Fruit fly (Drosophila melanogaster) whole organism, embryonic: ENCODE measurements around the gene CG14423.
A peak's percentile ranks its signal among the peaks of the same experiment; 100 is the strongest.

Experiments
- Abd-B ChIP-seq: fragments of 200-800 bp; sonication (Bioruptor generic); optimal IDR thresholded peaks from 2 replicates; lab custom pipeline; 2018; ENCODE audit warnings: missing biosample characterization, mild to moderate bottlenecking, missing genetic modification characterization, moderate library complexity
- Bdp1 ChIP-seq: fragments of 200-800 bp; sonication (Bioruptor generic); optimal IDR thresholded peaks from 3 replicates; lab custom pipeline; 2016; ENCODE audit warnings: missing biosample characterization, missing genetic modification characterization
- Blimp-1 ChIP-seq: fragments of 200-800 bp; sonication (Bioruptor generic); optimal IDR thresholded peaks from 3 replicates; lab custom pipeline; 2018; ENCODE audit warnings: missing biosample characterization, missing genetic modification characterization, mild to moderate bottlenecking, moderate library complexity, missing genetic modification reagents
- CG1024 ChIP-seq: fragments of 200-800 bp; sonication (Bioruptor generic); IDR thresholded peaks from 2 replicates; pipeline ENCODE4 v1.3.6; 2022; ENCODE audit warnings: missing biosample characterization, missing genetic modification characterization
- CG11696 ChIP-seq: fragments of 200-800 bp; sonication (Bioruptor generic); IDR thresholded peaks from 2 replicates; pipeline ENCODE4 v1.3.6; 2022; ENCODE audit warnings: missing biosample characterization, missing genetic modification characterization
- CG12236 ChIP-seq: fragments of 200-800 bp; sonication (Bioruptor generic); optimal IDR thresholded peaks from 2 replicates; lab custom pipeline; 2016; ENCODE audit warnings: missing biosample characterization, missing genetic modification characterization
- CG1233 ChIP-seq: fragments of 200-800 bp; sonication (Bioruptor generic); optimal IDR thresholded peaks from 4 replicates; lab custom pipeline; 2018; ENCODE audit warnings: missing biosample characterization, mild to moderate bottlenecking, missing genetic modification characterization
- CG14710 ChIP-seq: fragments of 200-800 bp; sonication (Bioruptor generic); optimal IDR thresholded peaks from 3 replicates; lab custom pipeline; 2019; ENCODE audit warnings: missing biosample characterization, mild to moderate bottlenecking, missing genetic modification characterization, moderate library complexity
- CG14965 ChIP-seq: fragments of 200-800 bp; sonication (Bioruptor generic); optimal IDR thresholded peaks from 2 replicates; lab custom pipeline; 2016; ENCODE audit warnings: missing biosample characterization, missing genetic modification characterization, borderline replicate concordance
- CG15269 ChIP-seq: fragments of 200-800 bp; sonication (Bioruptor generic); optimal IDR thresholded peaks from 2 replicates; lab custom pipeline; 2018; ENCODE audit warnings: missing biosample characterization, mild to moderate bottlenecking, missing genetic modification characterization, moderate library complexity
- CG1602 ChIP-seq: fragments of 200-800 bp; sonication (Bioruptor generic); optimal IDR thresholded peaks from 3 replicates; lab custom pipeline; 2016; ENCODE audit warnings: missing biosample characterization, missing genetic modification characterization
- CG31388 ChIP-seq: fragments of 200-800 bp; sonication (Bioruptor generic); optimal IDR thresholded peaks from 2 replicates; lab custom pipeline; 2016; ENCODE audit warnings: missing biosample characterization, missing genetic modification characterization
- CG3163 ChIP-seq: fragments of 200-800 bp; sonication (Bioruptor generic); optimal IDR thresholded peaks from 3 replicates; lab custom pipeline; 2016; ENCODE audit warnings: missing biosample characterization, missing genetic modification characterization
- CG34224 ChIP-seq: fragments of 200-800 bp; sonication (Bioruptor generic); IDR thresholded peaks from 3 replicates; pipeline ENCODE4 v1.3.6; 2022; ENCODE audit warnings: missing biosample characterization, missing genetic modification characterization; ENCODE audit not compliant: partially characterized antibody
- CG34376 ChIP-seq: fragments of 200-800 bp; sonication (Bioruptor generic); optimal IDR thresholded peaks from 2 replicates; lab custom pipeline; 2018; ENCODE audit warnings: missing biosample characterization, mild to moderate bottlenecking, missing genetic modification characterization
- CG3847 ChIP-seq: fragments of 200-800 bp; sonication (Bioruptor generic); IDR thresholded peaks from 2 replicates; pipeline ENCODE4 v1.3.6; 2022; ENCODE audit warnings: missing biosample characterization, missing genetic modification characterization
- CG4282 ChIP-seq: fragments of 200-800 bp; sonication (Bioruptor generic); optimal IDR thresholded peaks from 2 replicates; lab custom pipeline; 2016; ENCODE audit warnings: missing biosample characterization, missing genetic modification characterization
- CG4820 ChIP-seq: fragments of 200-800 bp; sonication (Bioruptor generic); optimal IDR thresholded peaks from 3 replicates; lab custom pipeline; 2016; ENCODE audit warnings: missing biosample characterization, missing genetic modification characterization
- CG6683 ChIP-seq: fragments of 200-800 bp; sonication (Bioruptor generic); optimal IDR thresholded peaks from 2 replicates; lab custom pipeline; 2017; ENCODE audit warnings: missing biosample characterization, mild to moderate bottlenecking, missing genetic modification characterization, missing genetic modification reagents
- CG6791 ChIP-seq: fragments of 200-800 bp; sonication (Bioruptor generic); IDR thresholded peaks from 3 replicates; pipeline ENCODE4 v1.3.6; 2022; ENCODE audit warnings: missing biosample characterization, missing genetic modification characterization; ENCODE audit not compliant: partially characterized antibody
- CG9797 ChIP-seq: fragments of 200-800 bp; sonication (Bioruptor generic); optimal IDR thresholded peaks from 3 replicates; lab custom pipeline; 2018; ENCODE audit warnings: missing biosample characterization, mild to moderate bottlenecking, missing genetic modification characterization
- Drgx ChIP-seq: fragments of 200-800 bp; sonication (Bioruptor generic); IDR thresholded peaks from 2 replicates; pipeline ENCODE4 v1.3.6; 2022; ENCODE audit warnings: missing biosample characterization, missing genetic modification characterization
- H15 ChIP-seq: fragments of 200-800 bp; sonication (Bioruptor generic); IDR thresholded peaks from 3 replicates; pipeline ENCODE4 v1.3.6; 2022; ENCODE audit warnings: missing biosample characterization, missing genetic modification characterization
- HLH3B ChIP-seq: fragments of 200-800 bp; sonication (Bioruptor generic); IDR thresholded peaks from 2 replicates; pipeline ENCODE4 v1.3.6; 2022; ENCODE audit warnings: missing biosample characterization, missing genetic modification characterization
- Hmx ChIP-seq: fragments of 200-800 bp; sonication (Bioruptor generic); optimal IDR thresholded peaks from 2 replicates; lab custom pipeline; 2016; ENCODE audit warnings: missing biosample characterization, missing genetic modification characterization
- NK7.1 ChIP-seq: fragments of 200-800 bp; sonication (Bioruptor generic); optimal IDR thresholded peaks from 3 replicates; lab custom pipeline; 2016; ENCODE audit warnings: missing biosample characterization, missing genetic modification characterization
- Rx ChIP-seq: fragments of 200-800 bp; sonication (Bioruptor generic); IDR thresholded peaks from 2 replicates; pipeline ENCODE4 v1.3.6; 2022; ENCODE audit warnings: missing biosample characterization, missing genetic modification characterization
- Six4 ChIP-seq: fragments of 200-800 bp; sonication (Bioruptor generic); optimal IDR thresholded peaks from 2 replicates; lab custom pipeline; 2016; ENCODE audit warnings: missing biosample characterization, missing genetic modification characterization
- Sry-δ ChIP-seq: fragments of 200-800 bp; sonication (Bioruptor generic); optimal IDR thresholded peaks from 2 replicates; lab custom pipeline; 2016; ENCODE audit warnings: missing biosample characterization, missing genetic modification characterization
- abd-A ChIP-seq: fragments of 200-800 bp; sonication (Bioruptor generic); optimal IDR thresholded peaks from 3 replicates; lab custom pipeline; 2019; ENCODE audit warnings: missing biosample characterization, mild to moderate bottlenecking, missing genetic modification characterization, moderate library complexity
- croc ChIP-seq: fragments of 200-800 bp; sonication (Bioruptor generic); conservative IDR thresholded peaks from 3 replicates; pipeline ENCODE4 v1.3.6; 2022; ENCODE audit warnings: missing biosample characterization, missing genetic modification characterization
- dmrt11E ChIP-seq: fragments of 200-800 bp; sonication (Bioruptor generic); optimal IDR thresholded peaks from 3 replicates; lab custom pipeline; 2018; ENCODE audit warnings: missing biosample characterization, mild to moderate bottlenecking, missing genetic modification characterization, moderate library complexity
- dpn ChIP-seq, 2 experiments: fragments of 200-800 bp; sonication (Bioruptor generic); optimal IDR thresholded peaks; 3 replicates each; lab custom pipeline; 2016; ENCODE audit warnings: missing biosample characterization in 2 of 2, missing genetic modification characterization in 2 of 2
- esg ChIP-seq: fragments of 200-800 bp; sonication (Bioruptor generic); conservative IDR thresholded peaks from 2 replicates; pipeline ENCODE4 v1.3.6; 2022; ENCODE audit warnings: missing biosample characterization, missing genetic modification characterization
- gem ChIP-seq: fragments of 200-800 bp; sonication (Bioruptor generic); optimal IDR thresholded peaks from 2 replicates; lab custom pipeline; 2019; ENCODE audit warnings: missing biosample characterization, mild to moderate bottlenecking, missing genetic modification characterization, moderate library complexity
- insv ChIP-seq, 2 experiments: fragments of 200-800 bp; sonication (Bioruptor generic); optimal IDR thresholded peaks; 3 replicates each; lab custom pipeline; 2016 to 2018; ENCODE audit warnings: missing biosample characterization in 2 of 2, missing genetic modification characterization in 2 of 2
- knrl ChIP-seq: fragments of 200-800 bp; sonication (Bioruptor generic); IDR thresholded peaks from 3 replicates; pipeline ENCODE4 v1.3.6; 2022; ENCODE audit warnings: missing biosample characterization, missing genetic modification characterization; ENCODE audit not compliant: partially characterized antibody
- mld ChIP-seq: fragments of 200-800 bp; sonication (Bioruptor generic); IDR thresholded peaks from 3 replicates; pipeline ENCODE4 v1.3.6; 2022; ENCODE audit warnings: missing biosample characterization, missing genetic modification characterization; ENCODE audit not compliant: partially characterized antibody
- p53 ChIP-seq: fragments of 200-800 bp; sonication (Bioruptor generic); optimal IDR thresholded peaks from 2 replicates; lab custom pipeline; 2016; ENCODE audit warnings: missing biosample characterization, missing genetic modification characterization
- phol ChIP-seq: fragments of 200-800 bp; sonication (Bioruptor generic); optimal IDR thresholded peaks from 3 replicates; lab custom pipeline; 2018; ENCODE audit warnings: missing biosample characterization, mild to moderate bottlenecking, missing genetic modification characterization, moderate library complexity
- prd ChIP-seq, 3 experiments: fragments of >200 bp in 2 of 3; fragments of 200-800 bp in 1 of 3; sonication (Bioruptor generic) in 1 of 3; optimal IDR thresholded peaks in 2 of 3; IDR thresholded peaks in 1 of 3; 2 replicates in 2 of 3; 3 replicates in 1 of 3; pipeline versions ENCODE4 v1.3.6 to Lab custom; 2017 to 2022; ENCODE audit warnings: missing biosample characterization in 1 of 3, missing genetic modification characterization in 1 of 3
- sens ChIP-seq: fragments of 200-800 bp; sonication (Bioruptor generic); peaks from one replicate; lab custom pipeline; 2016; ENCODE audit warnings: missing biosample characterization, missing genetic modification characterization
- so ChIP-seq: fragments of 200-800 bp; sonication (Bioruptor generic); IDR thresholded peaks from 3 replicates; pipeline ENCODE4 v1.3.6; 2022; ENCODE audit warnings: missing biosample characterization, missing genetic modification characterization
- ssp ChIP-seq: fragments of 200-800 bp; sonication (Bioruptor generic); IDR thresholded peaks from 2 replicates; pipeline ENCODE4 v1.3.6; 2022; ENCODE audit warnings: missing biosample characterization, missing genetic modification characterization
- stwl ChIP-seq: fragments of 200-800 bp; sonication (Bioruptor generic); optimal IDR thresholded peaks from 3 replicates; lab custom pipeline; 2018; ENCODE audit warnings: missing biosample characterization, mild to moderate bottlenecking, missing genetic modification characterization, moderate library complexity
- tap ChIP-seq: fragments of 200-800 bp; optimal IDR thresholded peaks from 3 replicates; lab custom pipeline; 2019; ENCODE audit warnings: missing biosample characterization, mild to moderate bottlenecking, missing genetic modification characterization, moderate library complexity
- tgo ChIP-seq: fragments of 200-800 bp; sonication (Bioruptor generic); IDR thresholded peaks from 3 replicates; pipeline ENCODE4 v1.3.6; 2022; ENCODE audit warnings: missing biosample characterization, missing genetic modification characterization
- unc-4 ChIP-seq: fragments of 200-800 bp; sonication (Bioruptor generic); IDR thresholded peaks from 2 replicates; pipeline ENCODE4 v1.3.6; 2022; ENCODE audit warnings: missing biosample characterization, missing genetic modification characterization; ENCODE audit not compliant: partially characterized antibody
- vfl ChIP-seq: fragments of 200-800 bp; sonication (Bioruptor generic); optimal IDR thresholded peaks from 2 replicates; lab custom pipeline; 2016; ENCODE audit warnings: missing biosample characterization, missing genetic modification characterization
- vvl ChIP-seq: fragments of 200-800 bp; sonication (Bioruptor generic); IDR thresholded peaks from 2 replicates; pipeline ENCODE4 v1.3.6; 2022; ENCODE audit warnings: missing biosample characterization, missing genetic modification characterization
- zen ChIP-seq: fragments of 200-800 bp; sonication (Bioruptor generic); optimal IDR thresholded peaks from 3 replicates; lab custom pipeline; 2018; ENCODE audit warnings: missing biosample characterization, mild to moderate bottlenecking, missing genetic modification characterization, moderate library complexity

CG14423 gene

dm6 chrX:2956641-2957040 is 11.4 kb downstream of the CG14423 start (continued):
- TF ChIP-seq CG1024 (no peak), unc-4 (GFP tag; lab: Robert Waterston, UW) (no peak), CG4282 (no peak), CG1233 (GFP tag; lab: Kevin White, UChicago) (no peak), so (GFP tag; lab: Robert Waterston, UW) (no peak), CG14710 (tag; lab: Kevin White, UChicago) (peak; percentile 1), Abd-B (GFP tag; lab: Kevin White, UChicago) (no peak), Rx (GFP tag; lab: Robert Waterston, UW) (no peak), prd (optimal IDR thresholded peaks at IDR 0.05; lab: Kevin White, UChicago) (no peak), prd (GFP tag; IDR thresholded peaks at IDR 0.05; lab: Robert Waterston, UW) (peak; percentile 52; the same call in 1 of the 3 replicates), vfl (GFP tag; lab: Kevin White, UChicago) (no peak), CG14965 (GFP tag; lab: Kevin White, UChicago) (no peak), sens (GFP tag; lab: Kevin White, UChicago) (peak; percentile 85), Sry-δ (GFP tag; lab: Kevin White, UChicago) (no peak), dpn (GFP tag; optimal IDR thresholded peaks at IDR 0.05; lab: Kevin White, UChicago) (no peak), H15 (GFP tag; lab: Robert Waterston, UW) (no peak), CG6683 (GFP tag; lab: Kevin White, UChicago) (no peak), knrl (GFP tag; lab: Robert Waterston, UW) (no peak), CG31388 (GFP tag; lab: Kevin White, UChicago) (no peak), CG15269 (tag; lab: Kevin White, UChicago) (no peak), tgo (GFP tag; lab: Robert Waterston, UW) (no peak), HLH3B (GFP tag; lab: Robert Waterston, UW) (no peak), insv (GFP tag; optimal IDR thresholded peaks at IDR 0.05; lab: Kevin White, UChicago) (no peak), Blimp-1 (GFP tag; lab: Kevin White, UChicago) (peak; percentile 10), CG6791 (GFP tag; lab: Robert Waterston, UW) (no peak), CG9797 (GFP tag; lab: Kevin White, UChicago) (no peak), CG3847 (GFP tag; lab: Robert Waterston, UW) (no peak), gem (tag; lab: Kevin White, UChicago) (peak; percentile 33), vvl (GFP tag; lab: Robert Waterston, UW) (peak; percentile 30; the same call in 1 of the 2 replicates), CG34376 (GFP tag; lab: Kevin White, UChicago) (no peak), phol (tag; lab: Kevin White, UChicago) (peak; percentile 25), CG11696 (GFP tag; lab: Robert Waterston, UW) (no peak), CG4820 (GFP tag; lab: Kevin White, UChicago) (peak; percentile 7), NK7.1 (GFP tag; lab: Kevin White, UChicago) (no peak), ssp (GFP tag; lab: Robert Waterston, UW) (no peak), Bdp1 (GFP tag; lab: Kevin White, UChicago) (no peak), tap (tag; lab: Kevin White, UChicago) (no peak), dmrt11E (tag; lab: Kevin White, UChicago) (peak; percentile 31), esg (GFP tag; lab: Robert Waterston, UW) (no peak), zen (tag; lab: Kevin White, UChicago) (no peak), CG3163 (no peak), croc (no peak), mld (GFP tag; lab: Robert Waterston, UW) (no peak), abd-A (tag; lab: Kevin White, UChicago) (no peak), CG12236 (GFP tag; lab: Kevin White, UChicago) (no peak), CG34224 (GFP tag; lab: Robert Waterston, UW) (no peak), Drgx (GFP tag; lab: Robert Waterston, UW) (no peak), Six4 (GFP tag; lab: Kevin White, UChicago) (no peak), CG1602 (GFP tag; lab: Kevin White, UChicago) (no peak), Hmx (GFP tag; lab: Kevin White, UChicago) (no peak), stwl (no peak), p53 (GFP tag; lab: Kevin White, UChicago) (no peak)
